Worm (Caenorhabditis elegans) whole organism, early embryonic: ENCODE results near the gene trpp-5.

Experiments used
- ama-1 ChIP-seq: fragments of 150-350 bp; optimal IDR thresholded peaks from 2 replicates; lab custom pipeline; 2014
- ceh-13 ChIP-seq: fragments of 200-800 bp; sonication (Bioruptor generic); optimal IDR thresholded peaks from 2 replicates; lab custom pipeline; 2018; ENCODE audit warnings: mild to moderate bottlenecking, missing genetic modification characterization, missing compliant biosample characterization
- flt-1 ChIP-seq: fragments of 200-800 bp; sonication (Bioruptor generic); IDR thresholded peaks from 2 replicates; pipeline ENCODE4 v1.3.6; 2022; ENCODE audit warnings: missing genetic modification characterization, missing compliant biosample characterization

ce11 chrII:12199912-12200637, 2.1 kb downstream of the trpp-5 start, which contains the start of gene polg-1:
- no peak for TF ChIP-seq flt-1 (GFP tag; lab: Robert Waterston, UW)
- no peak for TF ChIP-seq ama-1
- TF ChIP-seq ceh-13: no peak
